Fruit fly (Drosophila melanogaster) whole organism, embryonic: Measurements from ENCODE around the gene tai.
A peak's percentile ranks its signal among the peaks of the same experiment; 100 is the strongest.

Experiments used
- CG11398 ChIP-seq: fragments of 200-800 bp; sonication (Bioruptor generic); optimal IDR thresholded peaks from 2 replicates; lab custom pipeline; 2016; ENCODE audit warnings: missing biosample characterization, missing genetic modification characterization
- CG12391 ChIP-seq: fragments of 200-800 bp; sonication (Bioruptor generic); optimal IDR thresholded peaks from 3 replicates; lab custom pipeline; 2018; ENCODE audit warnings: missing biosample characterization, mild to moderate bottlenecking, missing genetic modification characterization, moderate library complexity
- CG12942 ChIP-seq: fragments of 200-800 bp; sonication (Bioruptor generic); optimal IDR thresholded peaks from 3 replicates; lab custom pipeline; 2016; ENCODE audit warnings: missing biosample characterization, missing genetic modification characterization
- CG13424 ChIP-seq: fragments of 200-800 bp; sonication (Bioruptor generic); optimal IDR thresholded peaks from 2 replicates; lab custom pipeline; 2019; ENCODE audit warnings: missing biosample characterization, mild to moderate bottlenecking, missing genetic modification characterization, moderate library complexity
- CG14014 ChIP-seq: fragments of 200-800 bp; sonication (Bioruptor generic); IDR thresholded peaks from 2 replicates; pipeline ENCODE4 v1.3.6; 2022; ENCODE audit warnings: missing biosample characterization, missing genetic modification characterization
- CG15514 ChIP-seq: fragments of 200-800 bp; sonication (Bioruptor generic); optimal IDR thresholded peaks from 3 replicates; lab custom pipeline; 2017; ENCODE audit warnings: missing biosample characterization, missing genetic modification characterization, mild to moderate bottlenecking, moderate library complexity, missing genetic modification reagents
- CG1602 ChIP-seq: fragments of 200-800 bp; sonication (Bioruptor generic); optimal IDR thresholded peaks from 3 replicates; lab custom pipeline; 2016; ENCODE audit warnings: missing biosample characterization, missing genetic modification characterization
- CG16815 ChIP-seq: fragments of 200-800 bp; sonication (Bioruptor generic); optimal IDR thresholded peaks from 3 replicates; lab custom pipeline; 2017; ENCODE audit warnings: missing biosample characterization, mild to moderate bottlenecking, missing genetic modification characterization
- CG16863 ChIP-seq: fragments of 200-800 bp; sonication (Bioruptor generic); optimal IDR thresholded peaks from 3 replicates; lab custom pipeline; 2016; ENCODE audit warnings: missing biosample characterization, missing genetic modification characterization
- CG17186 ChIP-seq: fragments of 200-800 bp; sonication (Bioruptor generic); optimal IDR thresholded peaks from 3 replicates; lab custom pipeline; 2017; ENCODE audit warnings: missing biosample characterization, missing genetic modification reagents, missing genetic modification characterization
- CG17359 ChIP-seq: fragments of 200-800 bp; sonication (Bioruptor generic); optimal IDR thresholded peaks from 3 replicates; lab custom pipeline; 2018; ENCODE audit warnings: missing biosample characterization, mild to moderate bottlenecking, missing genetic modification characterization, moderate library complexity
- CG2712 ChIP-seq: fragments of 200-800 bp; optimal IDR thresholded peaks from 3 replicates; lab custom pipeline; 2019; ENCODE audit warnings: missing biosample characterization, mild to moderate bottlenecking, missing genetic modification characterization, moderate library complexity
- CG31388 ChIP-seq: fragments of 200-800 bp; sonication (Bioruptor generic); optimal IDR thresholded peaks from 2 replicates; lab custom pipeline; 2016; ENCODE audit warnings: missing biosample characterization, missing genetic modification characterization
- CG32772 ChIP-seq: fragments of 200-800 bp; sonication (Bioruptor generic); IDR thresholded peaks from 2 replicates; pipeline ENCODE4 v1.3.6; 2022; ENCODE audit warnings: missing biosample characterization, missing genetic modification characterization
- CG3407 ChIP-seq: fragments of 200-800 bp; sonication (Bioruptor generic); optimal IDR thresholded peaks from 2 replicates; lab custom pipeline; 2018; ENCODE audit warnings: missing biosample characterization, mild to moderate bottlenecking, missing genetic modification characterization
- CG3847 ChIP-seq: fragments of 200-800 bp; sonication (Bioruptor generic); IDR thresholded peaks from 2 replicates; pipeline ENCODE4 v1.3.6; 2022; ENCODE audit warnings: missing biosample characterization, missing genetic modification characterization
- CG4328 ChIP-seq: fragments of 200-800 bp; sonication (Bioruptor generic); optimal IDR thresholded peaks from 3 replicates; lab custom pipeline; 2017; ENCODE audit warnings: missing biosample characterization, missing genetic modification reagents, missing genetic modification characterization
- CG7745 ChIP-seq: fragments of 200-800 bp; sonication (Bioruptor generic); optimal IDR thresholded peaks from 2 replicates; lab custom pipeline; 2018; ENCODE audit warnings: missing biosample characterization, mild to moderate bottlenecking, missing genetic modification characterization, moderate library complexity
- CG8281 ChIP-seq: fragments of 200-800 bp; sonication (Bioruptor generic); optimal IDR thresholded peaks from 2 replicates; lab custom pipeline; 2018; ENCODE audit warnings: missing biosample characterization, mild to moderate bottlenecking, missing genetic modification characterization, moderate library complexity
- CG9817 ChIP-seq: fragments of 200-800 bp; sonication (Bioruptor generic); optimal IDR thresholded peaks from 2 replicates; lab custom pipeline; 2018; ENCODE audit warnings: missing biosample characterization, mild to moderate bottlenecking, missing genetic modification characterization, moderate library complexity
- Ets65A ChIP-seq: fragments of 200-800 bp; sonication (Bioruptor generic); peaks from one replicate; lab custom pipeline; 2016; ENCODE audit warnings: missing biosample characterization, missing genetic modification characterization
- GATAe ChIP-seq: fragments of 200-800 bp; sonication (Bioruptor generic); conservative IDR thresholded peaks from 2 replicates; pipeline ENCODE4 v1.3.6; 2022; ENCODE audit warnings: missing biosample characterization, missing genetic modification characterization
- Hmr ChIP-seq: fragments of 200-800 bp; sonication (Bioruptor generic); optimal IDR thresholded peaks from 3 replicates; lab custom pipeline; 2017; ENCODE audit warnings: mild to moderate bottlenecking, missing biosample characterization, missing genetic modification reagents, missing genetic modification characterization
- Kr ChIP-seq: fragments of 200-800 bp; sonication (Bioruptor generic); optimal IDR thresholded peaks from 2 replicates; lab custom pipeline; 2017; ENCODE audit warnings: missing biosample characterization, mild to moderate bottlenecking, missing genetic modification characterization
- MESR4 ChIP-seq: fragments of 200-800 bp; sonication (Bioruptor generic); optimal IDR thresholded peaks from 2 replicates; lab custom pipeline; 2018; ENCODE audit warnings: missing biosample characterization, mild to moderate bottlenecking, missing genetic modification characterization, moderate library complexity
- Max ChIP-seq: fragments of 200-800 bp; sonication (Bioruptor generic); optimal IDR thresholded peaks from 2 replicates; lab custom pipeline; 2016; ENCODE audit warnings: missing biosample characterization, mild to moderate bottlenecking, missing genetic modification characterization
- NFAT ChIP-seq: fragments of 200-800 bp; sonication (Bioruptor generic); IDR thresholded peaks from 2 replicates; pipeline ENCODE4 v1.3.6; 2022; ENCODE audit warnings: missing biosample characterization, missing genetic modification characterization
- Ptx1 ChIP-seq: fragments of 200-800 bp; sonication (Bioruptor generic); IDR thresholded peaks from 2 replicates; pipeline ENCODE4 v1.3.6; 2022; ENCODE audit warnings: missing biosample characterization, missing genetic modification characterization
- Sox102F ChIP-seq: fragments of 200-800 bp; sonication (Bioruptor generic); optimal IDR thresholded peaks from 2 replicates; lab custom pipeline; 2018; ENCODE audit warnings: missing biosample characterization, mild to moderate bottlenecking, missing genetic modification characterization, moderate library complexity
- ase ChIP-seq: fragments of 200-800 bp; sonication (Bioruptor generic); IDR thresholded peaks from 3 replicates; pipeline ENCODE4 v1.3.6; 2022; ENCODE audit warnings: missing biosample characterization, missing genetic modification characterization
- crc ChIP-seq: fragments of 200-800 bp; sonication (Bioruptor generic); optimal IDR thresholded peaks from 2 replicates; lab custom pipeline; 2016; ENCODE audit warnings: missing biosample characterization, missing genetic modification characterization
- emc ChIP-seq: fragments of 200-800 bp; sonication (Bioruptor generic); optimal IDR thresholded peaks from 2 replicates; lab custom pipeline; 2016; ENCODE audit warnings: missing biosample characterization, missing genetic modification characterization
- esg ChIP-seq: fragments of 200-800 bp; sonication (Bioruptor generic); conservative IDR thresholded peaks from 2 replicates; pipeline ENCODE4 v1.3.6; 2022; ENCODE audit warnings: missing biosample characterization, missing genetic modification characterization
- exex ChIP-seq: fragments of 200-800 bp; sonication (Bioruptor generic); optimal IDR thresholded peaks from 4 replicates; lab custom pipeline; 2018; ENCODE audit warnings: missing biosample characterization, mild to moderate bottlenecking, missing genetic modification characterization, moderate library complexity
- fd96Cb ChIP-seq: fragments of 200-800 bp; sonication (Bioruptor generic); optimal IDR thresholded peaks from 2 replicates; lab custom pipeline; 2018; ENCODE audit warnings: missing biosample characterization, mild to moderate bottlenecking, missing genetic modification characterization, moderate library complexity
- gro ChIP-seq: fragments of 200-800 bp; sonication (Bioruptor generic); optimal IDR thresholded peaks from 2 replicates; lab custom pipeline; 2016; ENCODE audit warnings: missing biosample characterization, missing genetic modification characterization
- h ChIP-seq: fragments of >200 bp; optimal IDR thresholded peaks from 2 replicates; lab custom pipeline; 2017
- hkb ChIP-seq, 2 experiments: fragments of 200-800 bp in 1 of 2; fragments of >200 bp in 1 of 2; sonication (Bioruptor generic) in 1 of 2; IDR thresholded peaks in 1 of 2; optimal IDR thresholded peaks in 1 of 2; 2 replicates each; pipeline versions ENCODE4 v1.3.6 to Lab custom; 2017 to 2022; ENCODE audit warnings: missing biosample characterization in 1 of 2, missing genetic modification characterization in 1 of 2
- kah ChIP-seq: fragments of 200-800 bp; sonication (Bioruptor generic); optimal IDR thresholded peaks from 2 replicates; lab custom pipeline; 2018; ENCODE audit warnings: missing biosample characterization, mild to moderate bottlenecking, missing genetic modification characterization
- knrl ChIP-seq: fragments of 200-800 bp; sonication (Bioruptor generic); IDR thresholded peaks from 3 replicates; pipeline ENCODE4 v1.3.6; 2022; ENCODE audit warnings: missing biosample characterization, missing genetic modification characterization; ENCODE audit not compliant: partially characterized antibody
- lov ChIP-seq, 2 experiments: fragments of 200-800 bp in 1 of 2; fragments of >200 bp in 1 of 2; sonication (Bioruptor generic) in 1 of 2; IDR thresholded peaks in 1 of 2; optimal IDR thresholded peaks in 1 of 2; 2 replicates in 1 of 2; 3 replicates in 1 of 2; pipeline versions ENCODE4 v1.3.6 to Lab custom; 2017 to 2022; ENCODE audit warnings: missing biosample characterization in 1 of 2, missing genetic modification characterization in 1 of 2
- mam ChIP-seq: fragments of 200-800 bp; sonication (Bioruptor generic); optimal IDR thresholded peaks from 3 replicates; lab custom pipeline; 2016; ENCODE audit warnings: missing biosample characterization, missing genetic modification characterization
- odd ChIP-seq: fragments of 200-800 bp; sonication (Bioruptor generic); optimal IDR thresholded peaks from 2 replicates; lab custom pipeline; 2017; ENCODE audit warnings: missing biosample characterization, mild to moderate bottlenecking, missing genetic modification characterization
- org-1 ChIP-seq: fragments of 200-800 bp; sonication (Bioruptor generic); optimal IDR thresholded peaks from 2 replicates; lab custom pipeline; 2017; ENCODE audit warnings: missing biosample characterization, missing genetic modification characterization
- pho ChIP-seq: fragments of 200-800 bp; sonication (Bioruptor generic); optimal IDR thresholded peaks from 2 replicates; lab custom pipeline; 2016; ENCODE audit warnings: missing biosample characterization, missing genetic modification characterization
- sens-2 ChIP-seq: fragments of 200-800 bp; sonication (Bioruptor generic); IDR thresholded peaks from 2 replicates; pipeline ENCODE4 v1.3.6; 2022; ENCODE audit warnings: missing biosample characterization, missing genetic modification characterization
- stc ChIP-seq: fragments of 200-800 bp; sonication (Bioruptor generic); IDR thresholded peaks from 2 replicates; pipeline ENCODE4 v1.3.6; 2022; ENCODE audit warnings: missing biosample characterization, missing genetic modification characterization
- tap ChIP-seq: fragments of 200-800 bp; optimal IDR thresholded peaks from 3 replicates; lab custom pipeline; 2019; ENCODE audit warnings: missing biosample characterization, mild to moderate bottlenecking, missing genetic modification characterization, moderate library complexity
- toy ChIP-seq: fragments of 200-800 bp; sonication (Bioruptor generic); IDR thresholded peaks from 2 replicates; pipeline ENCODE4 v1.3.6; 2022; ENCODE audit warnings: missing biosample characterization, missing genetic modification characterization
- wor ChIP-seq: fragments of 200-800 bp; sonication (Bioruptor generic); IDR thresholded peaks from 2 replicates; pipeline ENCODE4 v1.3.6; 2022; ENCODE audit warnings: missing biosample characterization, missing genetic modification characterization

Gene tai

dm6 chr2L:9231760-9232431, 65.3 kb downstream of the tai start (continued):
- TF ChIP-seq MESR4 (no peak), GATAe (GFP tag; lab: Robert Waterston, UW) (no peak), Sox102F (GFP tag; lab: Kevin White, UChicago) (no peak), tap (no peak), CG4328 (GFP tag; lab: Kevin White, UChicago) (no peak), wor (GFP tag; lab: Robert Waterston, UW) (no peak), stc (GFP tag; lab: Robert Waterston, UW) (no peak), NFAT (0 out of 2 replicates have a peak, but pooled peaks have one; percentile 20), CG15514 (GFP tag; lab: Kevin White, UChicago) (no peak), org-1 (GFP tag; lab: Kevin White, UChicago) (no peak), CG9817 (tag; lab: Kevin White, UChicago) (no peak), esg (0 out of 2 replicates have a peak, but pooled peaks have one; percentile 15), CG1602 (no peak), hkb (optimal IDR thresholded peaks at IDR 0.05; lab: Kevin White, UChicago) (no peak), hkb (GFP tag; IDR thresholded peaks at IDR 0.05; lab: Robert Waterston, UW) (no peak), Hmr (GFP tag; lab: Kevin White, UChicago) (peak; percentile 16), fd96Cb (no peak), CG7745 (no peak), CG3407 (GFP tag; lab: Kevin White, UChicago) (no peak), CG32772 (GFP tag; lab: Robert Waterston, UW) (no peak), CG17359 (tag; lab: Kevin White, UChicago) (no peak), CG31388 (no peak), Max (GFP tag; lab: Kevin White, UChicago) (no peak), lov (optimal IDR thresholded peaks at IDR 0.05; lab: Kevin White, UChicago) (no peak), lov (GFP tag; IDR thresholded peaks at IDR 0.05; lab: Robert Waterston, UW) (no peak), CG17186 (GFP tag; lab: Kevin White, UChicago) (no peak), CG16815 (GFP tag; lab: Kevin White, UChicago) (no peak), CG2712 (tag; lab: Kevin White, UChicago) (no peak), mam (GFP tag; lab: Kevin White, UChicago) (no peak), CG16863 (no peak), exex (tag; lab: Kevin White, UChicago) (peak; percentile 60), h (lab: Kevin White, UChicago) (no peak), CG3847 (no peak), kah (GFP tag; lab: Kevin White, UChicago) (no peak), CG14014 (GFP tag; lab: Robert Waterston, UW) (0 out of 2 replicates have a peak, but pooled peaks have one; percentile 11), ase (GFP tag; lab: Robert Waterston, UW) (no peak), Ptx1 (GFP tag; lab: Robert Waterston, UW) (peak; percentile 33; the same call in 1 of the 2 replicates), gro (no peak), Ets65A (GFP tag; lab: Kevin White, UChicago) (peak; percentile 66), knrl (GFP tag; lab: Robert Waterston, UW) (no peak), pho (GFP tag; lab: Kevin White, UChicago) (no peak), CG11398 (GFP tag; lab: Kevin White, UChicago) (no peak), CG12391 (tag; lab: Kevin White, UChicago) (no peak), sens-2 (GFP tag; lab: Robert Waterston, UW) (no peak), emc (no peak), toy (no peak), CG8281 (no peak), CG12942 (GFP tag; lab: Kevin White, UChicago) (no peak), odd (no peak), Kr (GFP tag; lab: Kevin White, UChicago) (no peak), crc (GFP tag; lab: Kevin White, UChicago) (no peak), CG13424 (no peak)
